Fruit fly (Drosophila melanogaster) whole organism, embryonic: ENCODE data around the gene TrpA1.
A peak's percentile ranks its signal among the peaks of the same experiment; 100 is the strongest.

Experiments
- Bgb ChIP-seq: fragments of 200-800 bp; sonication (Bioruptor generic); IDR thresholded peaks from 2 replicates; pipeline ENCODE4 v1.3.6; 2022; ENCODE audit warnings: missing biosample characterization, missing genetic modification characterization; ENCODE audit not compliant: partially characterized antibody
- BtbVII ChIP-seq: fragments of 200-800 bp; sonication (Bioruptor generic); optimal IDR thresholded peaks from 3 replicates; lab custom pipeline; 2017; ENCODE audit warnings: missing biosample characterization, mild to moderate bottlenecking, missing genetic modification characterization
- CG10209 ChIP-seq: fragments of 200-800 bp; sonication (Bioruptor generic); optimal IDR thresholded peaks from 3 replicates; lab custom pipeline; 2017; ENCODE audit warnings: missing biosample characterization, mild to moderate bottlenecking, missing genetic modification characterization, missing genetic modification reagents
- CG10321 ChIP-seq: fragments of 200-800 bp; sonication (Bioruptor generic); IDR thresholded peaks from 2 replicates; pipeline ENCODE4 v1.3.6; 2022; ENCODE audit warnings: missing biosample characterization, missing genetic modification characterization
- CG10462 ChIP-seq: fragments of 200-800 bp; sonication (Bioruptor generic); optimal IDR thresholded peaks from 2 replicates; lab custom pipeline; 2016; ENCODE audit warnings: missing biosample characterization, missing genetic modification characterization
- CG15269 ChIP-seq: fragments of 200-800 bp; sonication (Bioruptor generic); optimal IDR thresholded peaks from 2 replicates; lab custom pipeline; 2018; ENCODE audit warnings: missing biosample characterization, mild to moderate bottlenecking, missing genetic modification characterization, moderate library complexity
- CG1602 ChIP-seq: fragments of 200-800 bp; sonication (Bioruptor generic); optimal IDR thresholded peaks from 3 replicates; lab custom pipeline; 2016; ENCODE audit warnings: missing biosample characterization, missing genetic modification characterization
- CG1603 ChIP-seq: fragments of 200-800 bp; sonication (Bioruptor generic); optimal IDR thresholded peaks from 2 replicates; lab custom pipeline; 2019; ENCODE audit warnings: missing biosample characterization, mild to moderate bottlenecking, missing genetic modification characterization, moderate library complexity
- CG16779 ChIP-seq: fragments of 200-800 bp; sonication (Bioruptor generic); IDR thresholded peaks from 2 replicates; pipeline ENCODE4 v1.3.6; 2022; ENCODE audit warnings: missing biosample characterization, missing genetic modification characterization
- CG17186 ChIP-seq: fragments of 200-800 bp; sonication (Bioruptor generic); optimal IDR thresholded peaks from 3 replicates; lab custom pipeline; 2017; ENCODE audit warnings: missing biosample characterization, missing genetic modification reagents, missing genetic modification characterization
- CG17361 ChIP-seq: fragments of 200-800 bp; sonication (Bioruptor generic); IDR thresholded peaks from 3 replicates; pipeline ENCODE4 v1.3.6; 2022; ENCODE audit warnings: missing biosample characterization, missing genetic modification characterization
- CG17385 ChIP-seq: fragments of 200-800 bp; sonication (Bioruptor generic); optimal IDR thresholded peaks from 3 replicates; lab custom pipeline; 2018; ENCODE audit warnings: missing biosample characterization, mild to moderate bottlenecking, missing genetic modification characterization
- CG31224 ChIP-seq: fragments of 200-800 bp; sonication (Bioruptor generic); IDR thresholded peaks from 2 replicates; pipeline ENCODE4 v1.3.6; 2022; ENCODE audit warnings: missing biosample characterization, missing genetic modification characterization
- CG33557 ChIP-seq: fragments of 200-800 bp; sonication (Bioruptor generic); optimal IDR thresholded peaks from 2 replicates; lab custom pipeline; 2019; ENCODE audit warnings: missing biosample characterization, mild to moderate bottlenecking, missing genetic modification characterization, moderate library complexity
- CG3407 ChIP-seq: fragments of 200-800 bp; sonication (Bioruptor generic); optimal IDR thresholded peaks from 2 replicates; lab custom pipeline; 2018; ENCODE audit warnings: missing biosample characterization, mild to moderate bottlenecking, missing genetic modification characterization
- CG34224 ChIP-seq: fragments of 200-800 bp; sonication (Bioruptor generic); IDR thresholded peaks from 3 replicates; pipeline ENCODE4 v1.3.6; 2022; ENCODE audit warnings: missing biosample characterization, missing genetic modification characterization; ENCODE audit not compliant: partially characterized antibody
- CG4707 ChIP-seq: fragments of 200-800 bp; sonication (Bioruptor generic); optimal IDR thresholded peaks from 2 replicates; lab custom pipeline; 2018; ENCODE audit warnings: missing biosample characterization, mild to moderate bottlenecking, missing genetic modification characterization, moderate library complexity
- CG6791 ChIP-seq: fragments of 200-800 bp; sonication (Bioruptor generic); IDR thresholded peaks from 3 replicates; pipeline ENCODE4 v1.3.6; 2022; ENCODE audit warnings: missing biosample characterization, missing genetic modification characterization; ENCODE audit not compliant: partially characterized antibody
- CG7556 ChIP-seq: fragments of 200-800 bp; sonication (Bioruptor generic); optimal IDR thresholded peaks from 2 replicates; lab custom pipeline; 2017; ENCODE audit warnings: missing biosample characterization, mild to moderate bottlenecking, missing genetic modification characterization
- CG7928 ChIP-seq: fragments of 200-800 bp; sonication (Bioruptor generic); optimal IDR thresholded peaks from 2 replicates; lab custom pipeline; 2017; ENCODE audit warnings: missing biosample characterization, mild to moderate bottlenecking, missing genetic modification characterization
- CG8359 ChIP-seq: fragments of 200-800 bp; sonication (Bioruptor generic); optimal IDR thresholded peaks from 2 replicates; lab custom pipeline; 2017; ENCODE audit warnings: missing biosample characterization, mild to moderate bottlenecking, missing genetic modification characterization, borderline replicate concordance
- CG8924 ChIP-seq: fragments of 200-800 bp; optimal IDR thresholded peaks from 3 replicates; lab custom pipeline; 2019; ENCODE audit warnings: missing biosample characterization, mild to moderate bottlenecking, missing genetic modification characterization, moderate library complexity
- CG9609 ChIP-seq: fragments of 200-800 bp; sonication (Bioruptor generic); optimal IDR thresholded peaks from 3 replicates; lab custom pipeline; 2016; ENCODE audit warnings: missing biosample characterization, missing genetic modification characterization
- CoRest ChIP-seq: fragments of 200-800 bp; sonication (Bioruptor generic); optimal IDR thresholded peaks from 3 replicates; lab custom pipeline; 2018; ENCODE audit warnings: missing biosample characterization, mild to moderate bottlenecking, missing genetic modification characterization, moderate library complexity
- D19A ChIP-seq: fragments of 200-800 bp; optimal IDR thresholded peaks from 3 replicates; lab custom pipeline; 2019; ENCODE audit warnings: missing biosample characterization, mild to moderate bottlenecking, missing genetic modification characterization, moderate library complexity
- Hr78 ChIP-seq, 2 experiments: fragments of 200-800 bp in 1 of 2; fragments of >200 bp in 1 of 2; sonication (Bioruptor generic) in 1 of 2; optimal IDR thresholded peaks; 2 replicates each; lab custom pipeline; 2017 to 2019; ENCODE audit warnings: missing biosample characterization in 2 of 2, missing genetic modification characterization in 2 of 2, mild to moderate bottlenecking in 1 of 2, moderate library complexity in 1 of 2
- Max ChIP-seq: fragments of 200-800 bp; sonication (Bioruptor generic); optimal IDR thresholded peaks from 2 replicates; lab custom pipeline; 2016; ENCODE audit warnings: missing biosample characterization, mild to moderate bottlenecking, missing genetic modification characterization
- Optix ChIP-seq: fragments of 200-800 bp; sonication (Bioruptor generic); IDR thresholded peaks from 3 replicates; pipeline ENCODE4 v1.3.6; 2022; ENCODE audit warnings: missing biosample characterization, missing genetic modification characterization
- Ravus ChIP-seq: fragments of 200-800 bp; sonication (Bioruptor generic); IDR thresholded peaks from 2 replicates; pipeline ENCODE4 v1.3.6; 2022; ENCODE audit warnings: missing biosample characterization, missing genetic modification characterization
- Sox102F ChIP-seq: fragments of 200-800 bp; sonication (Bioruptor generic); optimal IDR thresholded peaks from 2 replicates; lab custom pipeline; 2018; ENCODE audit warnings: missing biosample characterization, mild to moderate bottlenecking, missing genetic modification characterization, moderate library complexity
- Trl ChIP-seq, 3 experiments: fragments of >200 bp in 2 of 3; fragments of 200-800 bp in 1 of 3; sonication (Bioruptor generic) in 1 of 3; optimal IDR thresholded peaks; 2 replicates in 1 of 3; 3 replicates in 2 of 3; lab custom pipeline; 2016 to 2017; ENCODE audit warnings: missing biosample characterization in 1 of 3, missing genetic modification characterization in 1 of 3
- Vsx1 ChIP-seq: fragments of 200-800 bp; sonication (Bioruptor generic); optimal IDR thresholded peaks from 2 replicates; lab custom pipeline; 2017; ENCODE audit warnings: missing biosample characterization, mild to moderate bottlenecking, missing genetic modification characterization, missing genetic modification reagents
- ase ChIP-seq: fragments of 200-800 bp; sonication (Bioruptor generic); IDR thresholded peaks from 3 replicates; pipeline ENCODE4 v1.3.6; 2022; ENCODE audit warnings: missing biosample characterization, missing genetic modification characterization
- az2 ChIP-seq: fragments of 200-800 bp; sonication (Bioruptor generic); optimal IDR thresholded peaks from 3 replicates; lab custom pipeline; 2016; ENCODE audit warnings: missing biosample characterization, missing genetic modification characterization
- crp ChIP-seq, 2 experiments: fragments of 200-800 bp; sonication (Bioruptor generic); optimal IDR thresholded peaks; 2 replicates in 1 of 2; 3 replicates in 1 of 2; lab custom pipeline; 2017; ENCODE audit warnings: missing biosample characterization in 2 of 2, missing genetic modification characterization in 2 of 2, mild to moderate bottlenecking in 1 of 2, moderate library complexity in 1 of 2
- ems ChIP-seq: fragments of 200-800 bp; sonication (Bioruptor generic); optimal IDR thresholded peaks from 3 replicates; lab custom pipeline; 2016; ENCODE audit warnings: missing biosample characterization, missing genetic modification characterization
- en ChIP-seq: fragments of 200-800 bp; sonication (Bioruptor generic); optimal IDR thresholded peaks from 2 replicates; lab custom pipeline; 2016; ENCODE audit warnings: missing biosample characterization, missing genetic modification characterization
- eve ChIP-seq, 2 experiments: fragments of >200 bp; optimal IDR thresholded peaks; 2 replicates each; lab custom pipeline; 2017; ENCODE audit warnings: missing biosample characterization in 2 of 2, missing genetic modification characterization in 2 of 2
- exex ChIP-seq: fragments of 200-800 bp; sonication (Bioruptor generic); optimal IDR thresholded peaks from 4 replicates; lab custom pipeline; 2018; ENCODE audit warnings: missing biosample characterization, mild to moderate bottlenecking, missing genetic modification characterization, moderate library complexity
- fd3F ChIP-seq: fragments of 200-800 bp; sonication (Bioruptor generic); optimal IDR thresholded peaks from 2 replicates; lab custom pipeline; 2018; ENCODE audit warnings: missing biosample characterization, mild to moderate bottlenecking, missing genetic modification characterization, moderate library complexity
- fu2 ChIP-seq: fragments of 200-800 bp; sonication (Bioruptor generic); optimal IDR thresholded peaks from 2 replicates; lab custom pipeline; 2016; ENCODE audit warnings: missing biosample characterization, missing genetic modification characterization
- gem ChIP-seq: fragments of 200-800 bp; sonication (Bioruptor generic); optimal IDR thresholded peaks from 2 replicates; lab custom pipeline; 2019; ENCODE audit warnings: missing biosample characterization, mild to moderate bottlenecking, missing genetic modification characterization, moderate library complexity
- ranshi ChIP-seq: fragments of 200-800 bp; sonication (Bioruptor generic); IDR thresholded peaks from 2 replicates; pipeline ENCODE4 v1.3.6; 2022; ENCODE audit warnings: missing biosample characterization, missing genetic modification characterization
- sc ChIP-seq, 3 experiments: fragments of >200 bp in 2 of 3; fragments of 200-800 bp in 1 of 3; sonication (Bioruptor generic) in 1 of 3; optimal IDR thresholded peaks; 2 replicates in 2 of 3; 3 replicates in 1 of 3; lab custom pipeline; 2017; ENCODE audit warnings: mild to moderate bottlenecking in 1 of 3, missing biosample characterization in 1 of 3, missing genetic modification characterization in 1 of 3, missing genetic modification reagents in 1 of 3
- seq ChIP-seq: fragments of 200-800 bp; sonication (Bioruptor generic); IDR thresholded peaks from 2 replicates; pipeline ENCODE4 v1.3.6; 2022; ENCODE audit warnings: missing biosample characterization, missing genetic modification characterization
- sr ChIP-seq: fragments of 200-800 bp; sonication (Bioruptor generic); IDR thresholded peaks from 3 replicates; pipeline ENCODE4 v1.3.6; 2022; ENCODE audit warnings: missing biosample characterization, missing genetic modification characterization
- tgo ChIP-seq: fragments of 200-800 bp; sonication (Bioruptor generic); IDR thresholded peaks from 3 replicates; pipeline ENCODE4 v1.3.6; 2022; ENCODE audit warnings: missing biosample characterization, missing genetic modification characterization
- trh ChIP-seq: fragments of 200-800 bp; sonication (Bioruptor generic); optimal IDR thresholded peaks from 2 replicates; lab custom pipeline; 2016; ENCODE audit warnings: missing biosample characterization, missing genetic modification characterization
- ttk ChIP-seq: fragments of 200-800 bp; sonication (Bioruptor generic); IDR thresholded peaks from 2 replicates; pipeline ENCODE4 v2.1.2; 2022; ENCODE audit warnings: missing biosample characterization, missing genetic modification characterization

Gene TrpA1

dm6 chr3L:8954648-8955033, 49.6 kb upstream of the TrpA1 start, which contains the start of gene GNBP3 (continued):
- TF ChIP-seq CG17385 (GFP tag; lab: Kevin White, UChicago) (peak; percentile 16), crp (GFP tag; optimal IDR thresholded peaks at IDR 0.05; lab: Kevin White, UChicago) (no peak), az2 (GFP tag; lab: Kevin White, UChicago) (peak; percentile 2), tgo (GFP tag; lab: Robert Waterston, UW) (no peak), ranshi (GFP tag; lab: Robert Waterston, UW) (0 out of 2 replicates have a peak, but pooled peaks have one; percentile 32), Optix (GFP tag; lab: Robert Waterston, UW) (no peak), Trl (optimal IDR thresholded peaks at IDR 0.05; lab: Kevin White, UChicago) (no peak), Trl (GFP tag; optimal IDR thresholded peaks at IDR 0.05; lab: Kevin White, UChicago) (peak; percentile 30), CG7556 (GFP tag; lab: Kevin White, UChicago) (peak; percentile 46), Max (GFP tag; lab: Kevin White, UChicago) (peak; percentile 85), trh (GFP tag; lab: Kevin White, UChicago) (no peak), Hr78 (GFP tag; optimal IDR thresholded peaks at IDR 0.05; lab: Kevin White, UChicago) (peak in 1 of 2 experiments; percentile 12), fd3F (GFP tag; lab: Kevin White, UChicago) (peak; percentile 22), BtbVII (GFP tag; lab: Kevin White, UChicago) (peak; percentile 86), sr (GFP tag; lab: Robert Waterston, UW) (no peak), gem (peak; percentile 80), Vsx1 (peak; percentile 41), CG8359 (no peak), CG17361 (GFP tag; lab: Robert Waterston, UW) (peak; percentile 56; the same call in 2 of the 3 replicates), CG3407 (GFP tag; lab: Kevin White, UChicago) (peak; percentile 37), CG1603 (tag; lab: Kevin White, UChicago) (no peak), exex (no peak), ems (no peak), ase (GFP tag; lab: Robert Waterston, UW) (no peak), Ravus (GFP tag; lab: Robert Waterston, UW) (no peak; the same call in 1 of the 2 replicates), en (GFP tag; lab: Kevin White, UChicago) (no peak), CG34224 (GFP tag; lab: Robert Waterston, UW) (no peak), CG31224 (GFP tag; lab: Robert Waterston, UW) (peak; percentile 58), CG8924 (tag; lab: Kevin White, UChicago) (peak; percentile 36), ttk (no peak), CG16779 (GFP tag; lab: Robert Waterston, UW) (no peak), CG33557 (GFP tag; lab: Kevin White, UChicago) (peak; percentile 27), CG7928 (GFP tag; lab: Kevin White, UChicago) (no peak), CG10462 (GFP tag; lab: Kevin White, UChicago) (no peak), CoRest (peak; percentile 35), CG15269 (peak; percentile 43), CG10321 (no peak), CG4707 (GFP tag; lab: Kevin White, UChicago) (no peak), eve (GFP tag; optimal IDR thresholded peaks at IDR 0.05; lab: Kevin White, UChicago) (no peak), CG6791 (GFP tag; lab: Robert Waterston, UW) (no peak), sc (optimal IDR thresholded peaks at IDR 0.05; lab: Kevin White, UChicago) (no peak), sc (GFP tag; optimal IDR thresholded peaks at IDR 0.05; lab: Kevin White, UChicago) (peak; percentile 7), fu2 (GFP tag; lab: Kevin White, UChicago) (no peak), seq (GFP tag; lab: Robert Waterston, UW) (no peak), Bgb (GFP tag; lab: Robert Waterston, UW) (no peak), CG17186 (GFP tag; lab: Kevin White, UChicago) (no peak), CG1602 (peak; percentile 23), CG10209 (peak; percentile 44), Sox102F (GFP tag; lab: Kevin White, UChicago) (peak; percentile 25), CG9609 (GFP tag; lab: Kevin White, UChicago) (no peak), D19A (tag; lab: Kevin White, UChicago) (peak; percentile 33)
